Fruit fly (Drosophila melanogaster) whole organism: Measurements from ENCODE around the gene CG31109.

ENCODE experiments used
- CG8478 ChIP-seq: fragments of >200 bp; optimal IDR thresholded peaks from 2 replicates; lab custom pipeline; 2018; ENCODE audit warnings: inconsistent platforms
- Dll ChIP-seq: fragments of >200 bp; optimal IDR thresholded peaks from 2 replicates; lab custom pipeline; 2017
- EcR ChIP-seq, 2 experiments: fragments of >200 bp; optimal IDR thresholded peaks; 2 replicates each; lab custom pipeline; 2017; ENCODE audit warnings: missing biosample characterization in 2 of 2, missing genetic modification characterization in 2 of 2, missing genetic modification reagents in 2 of 2
- pan ChIP-seq: fragments of >200 bp; optimal IDR thresholded peaks from 2 replicates; lab custom pipeline; 2017
- psq ChIP-seq: fragments of >200 bp; optimal IDR thresholded peaks from 2 replicates; lab custom pipeline; 2017
- usp ChIP-seq: fragments of >200 bp; optimal IDR thresholded peaks from 2 replicates; lab custom pipeline; 2017; ENCODE audit warnings: missing biosample characterization, missing genetic modification characterization, mixed read lengths

DNA sequence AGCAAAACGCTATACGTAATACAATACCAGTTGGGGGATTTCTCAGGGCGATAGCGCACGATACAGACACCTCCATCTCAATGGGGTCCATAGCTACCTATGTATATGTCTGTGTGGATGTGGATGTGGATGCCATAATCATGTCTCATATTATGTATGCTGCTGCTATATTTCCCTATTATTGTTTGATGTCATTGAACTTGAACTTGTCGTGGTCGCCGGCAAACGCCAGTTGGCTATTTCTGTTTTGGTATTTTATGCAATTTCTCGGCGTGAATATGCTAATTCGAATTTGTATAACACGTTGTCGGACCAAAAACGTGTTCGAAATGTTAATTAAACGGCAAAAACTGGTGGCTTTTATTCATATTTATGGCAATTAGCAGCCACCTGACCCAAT, 48.7 kb downstream of the CG31109 start:
- no peak for TF ChIP-seq pan (lab: Kevin White, UChicago)
- no peak for TF ChIP-seq EcR (GFP tag; optimal IDR thresholded peaks at IDR 0.05; lab: Kevin White, UChicago)
- no peak for TF ChIP-seq usp (GFP tag; lab: Kevin White, UChicago)
- TF ChIP-seq psq = no peak
- no peak for TF ChIP-seq CG8478 (lab: Kevin White, UChicago)
- TF ChIP-seq Dll (lab: Kevin White, UChicago) = no peak
